Worm (Caenorhabditis elegans): Measurements from ENCODE around the gene ttr-37.

DNA sequence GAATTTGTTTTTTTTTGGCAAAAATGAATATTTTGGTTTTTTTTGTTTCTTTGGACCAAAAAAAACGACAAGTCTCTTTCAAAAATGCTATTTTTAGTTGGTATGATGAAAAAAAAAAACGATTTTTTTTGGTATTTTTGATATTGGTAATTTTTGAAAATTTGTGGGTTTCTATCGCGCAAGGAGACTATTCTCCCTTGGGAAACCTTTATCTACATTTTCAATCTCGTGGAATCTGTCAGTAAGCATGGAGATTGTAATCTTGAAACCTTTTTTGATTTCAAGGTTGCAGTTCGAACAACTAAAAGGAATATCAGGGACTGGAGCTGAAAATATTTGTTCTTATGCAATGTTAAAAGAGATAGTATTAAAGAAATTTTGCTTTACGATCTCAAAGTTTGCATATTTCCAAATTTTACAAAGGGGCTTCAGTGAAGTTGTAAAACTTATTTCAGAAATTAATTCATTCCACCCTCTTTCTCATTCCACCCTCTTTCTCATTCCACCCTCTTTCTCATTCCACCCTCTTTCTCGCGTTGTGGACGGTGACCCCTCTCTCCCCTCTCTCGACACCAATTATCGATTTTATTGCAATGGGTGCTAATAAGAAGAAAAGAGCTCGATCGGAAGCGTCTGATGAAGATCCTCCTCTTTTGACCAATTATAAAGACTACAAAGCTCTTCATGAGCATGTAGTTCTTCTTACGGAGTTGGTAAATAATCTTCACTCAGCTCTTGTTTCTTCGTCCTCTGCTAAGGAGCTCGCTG, 2.1 kb upstream of the ttr-37 start:
- TF ChIP-seq nhr-77 (tag; optimal IDR thresholded peaks at IDR 0.05) (no peak), zag-1 (tag; optimal IDR thresholded peaks at IDR 0.05) (no peak), unc-62 (GFP tag; optimal IDR thresholded peaks at IDR 0.05) (no peak), ama-1 (optimal IDR thresholded peaks at IDR 0.05) (no peak), ZK546.5 (tag; optimal IDR thresholded peaks at IDR 0.05) (no peak), snpc-4 (tag; optimal IDR thresholded peaks at IDR 0.05) (no peak), fkh-10 (GFP tag; optimal IDR thresholded peaks at IDR 0.05) (no peak), tbx-2 (tag; optimal IDR thresholded peaks at IDR 0.05) (peak; percentile 9), ztf-11 (tag; optimal IDR thresholded peaks at IDR 0.05) (no peak), skn-1 (tag; optimal IDR thresholded peaks at IDR 0.05) (no peak), egl-27 (tag; optimal IDR thresholded peaks at IDR 0.05) (no peak), nfya-1 (tag; optimal IDR thresholded peaks at IDR 0.05; ENCODE audit: insufficient read depth) (no peak)
